Worm (Caenorhabditis elegans) whole organism, young adult: ENCODE measurements around the gene ugt-52.

Experiments
- B0336.3 ChIP-seq: fragments of 200-800 bp; sonication (Bioruptor generic); IDR thresholded peaks from 2 replicates; pipeline ENCODE4 v1.3.6; 2022; ENCODE audit warnings: missing genetic modification characterization, missing compliant biosample characterization
- F33H1.4 ChIP-seq: fragments of 200-800 bp; sonication (Bioruptor generic); IDR thresholded peaks from 2 replicates; pipeline ENCODE4 v1.3.6; 2022; ENCODE audit warnings: missing genetic modification reagents, missing genetic modification characterization, missing compliant biosample characterization
- F49E8.2 ChIP-seq: sonication (generic microtip); optimal IDR thresholded peaks from 3 replicates; lab custom pipeline; 2017; ENCODE audit warnings: missing genetic modification characterization, mild to moderate bottlenecking, missing compliant biosample characterization, antibody characterized with exemption, moderate library complexity; ENCODE audit not compliant: insufficient read depth
- F52B5.7 ChIP-seq: sonication (generic microtip); optimal IDR thresholded peaks from 2 replicates; lab custom pipeline; 2016; ENCODE audit warnings: mild to moderate bottlenecking, missing genetic modification characterization, missing compliant biosample characterization
- F57C9.4 ChIP-seq: sonication (generic microtip); optimal IDR thresholded peaks from 2 replicates; lab custom pipeline; 2017; ENCODE audit warnings: mild to moderate bottlenecking, missing genetic modification characterization, missing compliant biosample characterization
- K12H6.12 ChIP-seq: fragments of 200-800 bp; sonication (Bioruptor generic); optimal IDR thresholded peaks from 2 replicates; lab custom pipeline; 2018; ENCODE audit warnings: mild to moderate bottlenecking, missing genetic modification characterization, missing compliant biosample characterization
- T26A5.8 ChIP-seq: sonication (generic microtip); optimal IDR thresholded peaks from 2 replicates; lab custom pipeline; 2016; ENCODE audit warnings: missing genetic modification characterization, missing compliant biosample characterization
- Y53G8AR.9 ChIP-seq: fragments of 200-800 bp; sonication (Bioruptor generic); conservative IDR thresholded peaks from 2 replicates; pipeline ENCODE4 v1.3.6; 2022; ENCODE audit warnings: missing genetic modification reagents, missing genetic modification characterization, missing compliant biosample characterization
- Y67H2A.10 ChIP-seq: fragments of 200-800 bp; sonication (Bioruptor generic); conservative IDR thresholded peaks from 2 replicates; pipeline ENCODE4 v1.3.6; 2022; ENCODE audit warnings: missing genetic modification reagents, missing genetic modification characterization, missing compliant biosample characterization
- Y79H2A.3 ChIP-seq: fragments of 200-800 bp; sonication (Bioruptor generic); conservative IDR thresholded peaks from 2 replicates; pipeline ENCODE4 v1.3.6; 2022; ENCODE audit warnings: missing genetic modification reagents, missing genetic modification characterization, missing compliant biosample characterization
- ama-1 ChIP-seq, 3 experiments: fragments of 150-350 bp in 1 of 3; sonication (generic microtip) in 2 of 3; optimal IDR thresholded peaks; 2 replicates each; lab custom pipeline; 2014 to 2018; ENCODE audit warnings: missing biosample characterization in 2 of 3, missing genetic modification characterization in 2 of 3, missing genetic modification reagents in 2 of 3
- athp-1 ChIP-seq: sonication (generic microtip); optimal IDR thresholded peaks from 2 replicates; lab custom pipeline; 2017; ENCODE audit warnings: mild to moderate bottlenecking, missing genetic modification characterization, missing compliant biosample characterization
- ccch-3 ChIP-seq: fragments of 200-800 bp; sonication (Bioruptor generic); optimal IDR thresholded peaks from 2 replicates; lab custom pipeline; 2018; ENCODE audit warnings: mild to moderate bottlenecking, missing genetic modification characterization, missing compliant biosample characterization
- cebp-1 ChIP-seq, 2 experiments: fragments of 200-800 bp in 1 of 2; sonication (Bioruptor generic) in 1 of 2; sonication (generic microtip) in 1 of 2; IDR thresholded peaks in 1 of 2; optimal IDR thresholded peaks in 1 of 2; 2 replicates each; pipeline versions ENCODE4 v1.3.6 to Lab custom; 2017 to 2022; ENCODE audit warnings: missing compliant biosample characterization in 2 of 2, missing genetic modification characterization in 2 of 2, mild to moderate bottlenecking in 1 of 2, missing genetic modification reagents in 1 of 2, moderate library complexity in 1 of 2
- chd-7 ChIP-seq: sonication (generic microtip); optimal IDR thresholded peaks from 2 replicates; lab custom pipeline; 2016; ENCODE audit warnings: mild to moderate bottlenecking, missing genetic modification characterization, moderate library complexity, missing compliant biosample characterization
- efl-1 ChIP-seq: fragments of 150-350 bp; optimal IDR thresholded peaks from 2 replicates; lab custom pipeline; 2014; ENCODE audit warnings: missing biosample characterization, missing genetic modification reagents, missing genetic modification characterization
- egl-18 ChIP-seq: fragments of 200-800 bp; sonication (Bioruptor generic); IDR thresholded peaks from 2 replicates; pipeline ENCODE4 v1.3.6; 2022; ENCODE audit warnings: missing genetic modification reagents, missing genetic modification characterization, missing compliant biosample characterization
- ekl-4 ChIP-seq: fragments of 200-800 bp; sonication (Bioruptor generic); IDR thresholded peaks from 2 replicates; pipeline ENCODE4 v1.3.6; 2022; ENCODE audit warnings: missing genetic modification reagents, missing genetic modification characterization, missing compliant biosample characterization
- ets-4 ChIP-seq: fragments of 200-800 bp; sonication (Bioruptor generic); optimal IDR thresholded peaks from 2 replicates; lab custom pipeline; 2018; ENCODE audit warnings: mild to moderate bottlenecking, missing genetic modification characterization, missing compliant biosample characterization
- fkh-3 ChIP-seq: sonication (generic microtip); optimal IDR thresholded peaks from 2 replicates; lab custom pipeline; 2016; ENCODE audit warnings: mild to moderate bottlenecking, missing genetic modification characterization, missing compliant biosample characterization
- gei-17 ChIP-seq: fragments of 200-800 bp; sonication (Bioruptor generic); optimal IDR thresholded peaks from 2 replicates; lab custom pipeline; 2018; ENCODE audit warnings: mild to moderate bottlenecking, missing genetic modification characterization, missing compliant biosample characterization
- hlh-12 ChIP-seq: sonication (generic microtip); optimal IDR thresholded peaks from 2 replicates; lab custom pipeline; 2016; ENCODE audit warnings: missing genetic modification characterization, missing compliant biosample characterization
- hlh-26 ChIP-seq: fragments of 200-800 bp; sonication (Bioruptor generic); conservative IDR thresholded peaks from 2 replicates; pipeline ENCODE4 v1.3.6; 2022; ENCODE audit warnings: missing genetic modification reagents, missing genetic modification characterization, missing compliant biosample characterization
- hmg-1.2 ChIP-seq: fragments of 200-800 bp; sonication (Bioruptor generic); IDR thresholded peaks from 2 replicates; pipeline ENCODE4 v1.3.6; 2022; ENCODE audit warnings: missing genetic modification reagents, missing genetic modification characterization, missing compliant biosample characterization
- lag-1 ChIP-seq: fragments of 200-800 bp; sonication (Bioruptor generic); IDR thresholded peaks from 2 replicates; pipeline ENCODE4 v1.3.6; 2022; ENCODE audit warnings: missing genetic modification reagents, missing genetic modification characterization, missing compliant biosample characterization
- let-526 ChIP-seq: fragments of 200-800 bp; sonication (Bioruptor generic); IDR thresholded peaks from 2 replicates; pipeline ENCODE4 v1.3.6; 2022; ENCODE audit warnings: missing genetic modification reagents, missing genetic modification characterization, missing compliant biosample characterization
- lin-40 ChIP-seq: sonication (generic microtip); optimal IDR thresholded peaks from 2 replicates; lab custom pipeline; 2016; ENCODE audit warnings: missing genetic modification characterization, mild to moderate bottlenecking, missing compliant biosample characterization, missing genotype, missing genetic modification reagents
- lin-54 ChIP-seq: fragments of 200-800 bp; sonication (Bioruptor generic); optimal IDR thresholded peaks from 2 replicates; lab custom pipeline; 2018; ENCODE audit warnings: mild to moderate bottlenecking, missing genetic modification characterization, missing compliant biosample characterization
- lir-1 ChIP-seq: fragments of 200-800 bp; sonication (Bioruptor generic); conservative IDR thresholded peaks from 2 replicates; pipeline ENCODE4 v1.3.6; 2022; ENCODE audit warnings: missing genetic modification reagents, missing genetic modification characterization, missing compliant biosample characterization
- lsl-1 ChIP-seq: fragments of 200-800 bp; sonication (Bioruptor generic); optimal IDR thresholded peaks from 2 replicates; lab custom pipeline; 2018; ENCODE audit warnings: mild to moderate bottlenecking, missing genetic modification characterization, moderate library complexity, missing compliant biosample characterization
- lsy-27 ChIP-seq: sonication (generic microtip); optimal IDR thresholded peaks from 2 replicates; lab custom pipeline; 2017; ENCODE audit warnings: missing genetic modification characterization, mild to moderate bottlenecking, missing compliant biosample characterization, antibody characterized with exemption, missing genotype, borderline replicate concordance; ENCODE audit not compliant: insufficient read depth
- madf-8 ChIP-seq: fragments of 200-800 bp; sonication (Bioruptor generic); conservative IDR thresholded peaks from 2 replicates; pipeline ENCODE4 v1.3.6; 2022; ENCODE audit warnings: missing genetic modification reagents, missing genetic modification characterization, missing compliant biosample characterization
- nfyb-1 ChIP-seq: fragments of 200-800 bp; sonication (Bioruptor generic); IDR thresholded peaks from 2 replicates; pipeline ENCODE4 v1.3.6; 2022; ENCODE audit warnings: missing genetic modification reagents, missing genetic modification characterization, missing compliant biosample characterization
- nhr-27 ChIP-seq: fragments of 200-800 bp; sonication (Bioruptor generic); optimal IDR thresholded peaks from 2 replicates; lab custom pipeline; 2018; ENCODE audit warnings: mild to moderate bottlenecking, missing genetic modification characterization, moderate library complexity, missing compliant biosample characterization
- nhr-90 ChIP-seq: sonication (generic microtip); optimal IDR thresholded peaks from 2 replicates; lab custom pipeline; 2016; ENCODE audit warnings: missing genotype, mild to moderate bottlenecking, missing genetic modification characterization, missing compliant biosample characterization
- pha-4 ChIP-seq: fragments of 150-350 bp; sonication (generic microtip); optimal IDR thresholded peaks from 2 replicates; lab custom pipeline; 2014; ENCODE audit warnings: missing biosample characterization, missing genetic modification reagents, missing genetic modification characterization
- rcor-1 ChIP-seq: fragments of 200-800 bp; sonication (Bioruptor generic); IDR thresholded peaks from 2 replicates; pipeline ENCODE4 v1.3.6; 2022; ENCODE audit warnings: missing genetic modification reagents, missing genetic modification characterization, missing compliant biosample characterization
- rec-8 ChIP-seq, 2 experiments: sonication (generic microtip); optimal IDR thresholded peaks; 2 replicates each; lab custom pipeline; 2016; ENCODE audit warnings: mild to moderate bottlenecking in 2 of 2, missing genetic modification characterization in 2 of 2, missing genetic modification reagents in 2 of 2, missing genotype in 2 of 2, missing biosample characterization in 1 of 2, missing compliant biosample characterization in 1 of 2, moderate library complexity in 1 of 2
- repo-1 ChIP-seq: sonication (generic microtip); optimal IDR thresholded peaks from 2 replicates; lab custom pipeline; 2017; ENCODE audit warnings: mild to moderate bottlenecking, missing genetic modification characterization, missing compliant biosample characterization
- sdz-38 ChIP-seq: sonication (generic microtip); optimal IDR thresholded peaks from 2 replicates; lab custom pipeline; 2016; ENCODE audit warnings: missing genotype, missing genetic modification characterization, missing compliant biosample characterization
- sea-2 ChIP-seq: fragments of 200-800 bp; sonication (Bioruptor generic); IDR thresholded peaks from 2 replicates; pipeline ENCODE4 v1.3.6; 2022; ENCODE audit warnings: missing genetic modification characterization, missing compliant biosample characterization
- snpc-1.1 ChIP-seq: sonication (generic microtip); optimal IDR thresholded peaks from 2 replicates; lab custom pipeline; 2017; ENCODE audit warnings: missing genetic modification characterization, mild to moderate bottlenecking, missing compliant biosample characterization, antibody characterized with exemption, moderate library complexity, missing genotype, missing genetic modification reagents; ENCODE audit not compliant: insufficient read depth
- snpc-1.3 ChIP-seq: sonication (generic microtip); optimal IDR thresholded peaks from 2 replicates; lab custom pipeline; 2017; ENCODE audit warnings: missing genetic modification characterization, mild to moderate bottlenecking, missing compliant biosample characterization, antibody characterized with exemption, moderate library complexity, missing genotype, missing genetic modification reagents; ENCODE audit not compliant: insufficient read depth
- unc-130 ChIP-seq: sonication (generic microtip); optimal IDR thresholded peaks from 2 replicates; lab custom pipeline; 2016; ENCODE audit warnings: missing genetic modification reagents, missing genetic modification characterization, missing compliant biosample characterization
- unc-62 ChIP-seq: fragments of 150-350 bp; optimal IDR thresholded peaks from 2 replicates; lab custom pipeline; 2014; ENCODE audit warnings: missing biosample characterization, missing genetic modification reagents, missing genetic modification characterization
- ztf-18 ChIP-seq: sonication (generic microtip); optimal IDR thresholded peaks from 2 replicates; lab custom pipeline; 2016; ENCODE audit warnings: missing genotype, mild to moderate bottlenecking, missing genetic modification characterization, missing compliant biosample characterization
- ztf-22 ChIP-seq: fragments of 200-800 bp; sonication (Bioruptor generic); optimal IDR thresholded peaks from 2 replicates; lab custom pipeline; 2018; ENCODE audit warnings: mild to moderate bottlenecking, missing genetic modification characterization, moderate library complexity, missing compliant biosample characterization
- ztf-26 ChIP-seq: sonication (generic microtip); optimal IDR thresholded peaks from 2 replicates; lab custom pipeline; 2017; ENCODE audit warnings: missing genetic modification characterization, missing compliant biosample characterization

ugt-52 gene

ce11 chrIV:795383-795872, 16.8 kb downstream of the ugt-52 start, which contains the start of gene skr-18:
TSS of gene skr-18 (minus strand) at chrIV:795433.
- no peak for TF ChIP-seq lin-40 (tag; lab: Kevin White, UChicago)
- TF ChIP-seq athp-1: no peak
- TF ChIP-seq madf-8 (GFP tag; lab: Robert Waterston, UW): no peak
- no peak for TF ChIP-seq Y53G8AR.9 (GFP tag; lab: Robert Waterston, UW)
- no peak for TF ChIP-seq ccch-3 (GFP tag; lab: Kevin White, UChicago)
- TF ChIP-seq sea-2 (GFP tag; lab: Robert Waterston, UW): no peak
- TF ChIP-seq ekl-4: no peak
- TF ChIP-seq lag-1 (GFP tag; lab: Robert Waterston, UW): no peak
- TF ChIP-seq Y79H2A.3: no peak
- TF ChIP-seq cebp-1 (GFP tag; IDR thresholded peaks at IDR 0.05; lab: Robert Waterston, UW): no peak
- peak; percentile 12 for TF ChIP-seq cebp-1 (tag; optimal IDR thresholded peaks at IDR 0.05; lab: Kevin White, UChicago)
- TF ChIP-seq efl-1 (GFP tag; lab: Kevin White, UChicago): no peak
- no peak for TF ChIP-seq hlh-12 (tag; lab: Kevin White, UChicago)
- TF ChIP-seq repo-1 (tag; lab: Kevin White, UChicago): no peak
- TF ChIP-seq lsy-27 (tag; lab: Kevin White, UChicago): no peak
- TF ChIP-seq sdz-38 (tag; lab: Kevin White, UChicago): no peak
- TF ChIP-seq Y67H2A.10: no peak
- no peak for TF ChIP-seq nhr-90
- peak; percentile 5 for TF ChIP-seq lsl-1 (GFP tag; lab: Kevin White, UChicago)
- TF ChIP-seq lin-54: peak; percentile 2
- no peak for TF ChIP-seq chd-7 (tag; lab: Kevin White, UChicago)
- no peak for TF ChIP-seq hmg-1.2 (GFP tag; lab: Robert Waterston, UW)
- peak; percentile 55 for TF ChIP-seq F49E8.2 (tag; lab: Kevin White, UChicago)
- no peak for TF ChIP-seq unc-130 (GFP tag; lab: Kevin White, UChicago)
- no peak for TF ChIP-seq gei-17
- TF ChIP-seq ztf-26 (tag; lab: Kevin White, UChicago): no peak
- no peak for TF ChIP-seq ets-4 (GFP tag; lab: Kevin White, UChicago)
- TF ChIP-seq nhr-27: no peak
- TF ChIP-seq F33H1.4: no peak
- no peak for TF ChIP-seq rcor-1
- no peak for TF ChIP-seq ztf-18
- no peak for TF ChIP-seq unc-62
- TF ChIP-seq ztf-22: no peak
- TF ChIP-seq rec-8 (tag; optimal IDR thresholded peaks at IDR 0.05; lab: Kevin White, UChicago): no peak
- TF ChIP-seq F57C9.4 (tag; lab: Kevin White, UChicago): no peak
- TF ChIP-seq snpc-1.3 (tag; lab: Kevin White, UChicago): peak; percentile 63
- no peak for TF ChIP-seq fkh-3 (tag; lab: Kevin White, UChicago)
- TF ChIP-seq B0336.3 (GFP tag; lab: Robert Waterston, UW): no peak
- no peak for TF ChIP-seq let-526 (GFP tag; lab: Robert Waterston, UW)
- peak; percentile 44 for TF ChIP-seq snpc-1.1 (tag; lab: Kevin White, UChicago)
- TF ChIP-seq egl-18 (GFP tag; lab: Robert Waterston, UW): no peak
- TF ChIP-seq pha-4: no peak
- TF ChIP-seq lir-1 (GFP tag; lab: Robert Waterston, UW): no peak
- no peak for TF ChIP-seq K12H6.12 (tag; lab: Kevin White, UChicago)
- TF ChIP-seq T26A5.8 (tag; lab: Kevin White, UChicago): no peak
- no peak for TF ChIP-seq hlh-26 (GFP tag; lab: Robert Waterston, UW)
- no peak for TF ChIP-seq nfyb-1 (GFP tag; lab: Robert Waterston, UW)
- TF ChIP-seq ama-1 (optimal IDR thresholded peaks at IDR 0.05; lab: Kevin White, UChicago): no peak
- TF ChIP-seq ama-1 (GFP tag; optimal IDR thresholded peaks at IDR 0.05; lab: Kevin White, UChicago): no peak
- no peak for TF ChIP-seq F52B5.7 (tag; lab: Kevin White, UChicago)
